Worm (Caenorhabditis elegans) whole organism, young adult: Measurements from ENCODE around the gene srxa-8.

Experiments used
- B0035.1 ChIP-seq: sonication (generic microtip); optimal IDR thresholded peaks from 2 replicates; lab custom pipeline; 2016; ENCODE audit warnings: missing genetic modification characterization, mild to moderate bottlenecking, missing compliant biosample characterization, missing genotype, missing genetic modification reagents
- C06A6.2 ChIP-seq: fragments of 200-800 bp; sonication (Bioruptor generic); conservative IDR thresholded peaks from 2 replicates; pipeline ENCODE4 v1.3.6; 2022; ENCODE audit warnings: missing genetic modification characterization, missing compliant biosample characterization
- D2030.7 ChIP-seq: fragments of 200-800 bp; sonication (Bioruptor generic); IDR thresholded peaks from 2 replicates; pipeline ENCODE4 v1.3.6; 2022; ENCODE audit warnings: missing genetic modification reagents, missing genetic modification characterization, missing compliant biosample characterization
- F23B12.7 ChIP-seq: sonication (generic microtip); optimal IDR thresholded peaks from 2 replicates; lab custom pipeline; 2017; ENCODE audit warnings: missing genetic modification characterization, mild to moderate bottlenecking, missing compliant biosample characterization, antibody characterized with exemption, moderate library complexity; ENCODE audit not compliant: insufficient read depth
- F37B4.10 ChIP-seq: fragments of 200-800 bp; sonication (Bioruptor generic); IDR thresholded peaks from 2 replicates; pipeline ENCODE4 v1.3.6; 2022; ENCODE audit warnings: missing genetic modification characterization, missing compliant biosample characterization
- F49E8.2 ChIP-seq: sonication (generic microtip); optimal IDR thresholded peaks from 3 replicates; lab custom pipeline; 2017; ENCODE audit warnings: missing genetic modification characterization, mild to moderate bottlenecking, missing compliant biosample characterization, antibody characterized with exemption, moderate library complexity; ENCODE audit not compliant: insufficient read depth
- F55B11.4 ChIP-seq: sonication (generic microtip); optimal IDR thresholded peaks from 2 replicates; lab custom pipeline; 2016; ENCODE audit warnings: missing compliant biosample characterization, missing genetic modification characterization, borderline replicate concordance; ENCODE audit not compliant: insufficient read depth
- F57C9.4 ChIP-seq: sonication (generic microtip); optimal IDR thresholded peaks from 2 replicates; lab custom pipeline; 2017; ENCODE audit warnings: mild to moderate bottlenecking, missing genetic modification characterization, missing compliant biosample characterization
- K11D2.4 ChIP-seq: fragments of 200-800 bp; sonication (Bioruptor generic); IDR thresholded peaks from 2 replicates; pipeline ENCODE4 v1.3.6; 2022; ENCODE audit warnings: missing genetic modification reagents, missing genetic modification characterization, missing compliant biosample characterization
- Y53G8AR.9 ChIP-seq: fragments of 200-800 bp; sonication (Bioruptor generic); conservative IDR thresholded peaks from 2 replicates; pipeline ENCODE4 v1.3.6; 2022; ENCODE audit warnings: missing genetic modification reagents, missing genetic modification characterization, missing compliant biosample characterization
- ama-1 ChIP-seq, 3 experiments: fragments of 150-350 bp in 1 of 3; sonication (generic microtip) in 2 of 3; optimal IDR thresholded peaks; 2 replicates each; lab custom pipeline; 2014 to 2018; ENCODE audit warnings: missing biosample characterization in 2 of 3, missing genetic modification characterization in 2 of 3, missing genetic modification reagents in 2 of 3
- atf-7 ChIP-seq: sonication (generic microtip); optimal IDR thresholded peaks from 2 replicates; lab custom pipeline; 2017; ENCODE audit warnings: mild to moderate bottlenecking, missing genetic modification characterization, missing compliant biosample characterization
- athp-1 ChIP-seq: sonication (generic microtip); optimal IDR thresholded peaks from 2 replicates; lab custom pipeline; 2017; ENCODE audit warnings: mild to moderate bottlenecking, missing genetic modification characterization, missing compliant biosample characterization
- attf-5 ChIP-seq: fragments of 200-800 bp; sonication (Bioruptor generic); optimal IDR thresholded peaks from 2 replicates; lab custom pipeline; 2018; ENCODE audit warnings: mild to moderate bottlenecking, missing genetic modification characterization, missing compliant biosample characterization
- attf-6 ChIP-seq: fragments of 200-800 bp; sonication (Bioruptor generic); IDR thresholded peaks from 2 replicates; pipeline ENCODE4 v1.3.6; 2022; ENCODE audit warnings: missing genetic modification reagents, missing genetic modification characterization, missing compliant biosample characterization
- bed-1 ChIP-seq: fragments of 200-800 bp; sonication (Bioruptor generic); IDR thresholded peaks from 2 replicates; pipeline ENCODE4 v1.3.6; 2022; ENCODE audit warnings: missing genetic modification reagents, missing genetic modification characterization, missing compliant biosample characterization
- bed-2 ChIP-seq: fragments of 200-800 bp; sonication (Bioruptor generic); IDR thresholded peaks from 2 replicates; pipeline ENCODE4 v1.3.6; 2022; ENCODE audit warnings: missing genetic modification reagents, missing genetic modification characterization, missing compliant biosample characterization
- ccch-3 ChIP-seq: fragments of 200-800 bp; sonication (Bioruptor generic); optimal IDR thresholded peaks from 2 replicates; lab custom pipeline; 2018; ENCODE audit warnings: mild to moderate bottlenecking, missing genetic modification characterization, missing compliant biosample characterization
- cebp-2 ChIP-seq: fragments of 200-800 bp; sonication (Bioruptor generic); IDR thresholded peaks from 2 replicates; pipeline ENCODE4 v1.3.6; 2022; ENCODE audit warnings: missing genetic modification characterization, missing compliant biosample characterization
- dpff-1 ChIP-seq: sonication (generic microtip); optimal IDR thresholded peaks from 2 replicates; lab custom pipeline; 2017; ENCODE audit warnings: mild to moderate bottlenecking, missing genetic modification characterization, missing compliant biosample characterization
- efl-1 ChIP-seq: fragments of 150-350 bp; optimal IDR thresholded peaks from 2 replicates; lab custom pipeline; 2014; ENCODE audit warnings: missing biosample characterization, missing genetic modification reagents, missing genetic modification characterization
- egl-44 ChIP-seq: fragments of 200-800 bp; sonication (Bioruptor generic); IDR thresholded peaks from 2 replicates; pipeline ENCODE4 v1.3.6; 2022; ENCODE audit warnings: missing genetic modification reagents, missing genetic modification characterization, missing compliant biosample characterization
- ets-4 ChIP-seq: fragments of 200-800 bp; sonication (Bioruptor generic); optimal IDR thresholded peaks from 2 replicates; lab custom pipeline; 2018; ENCODE audit warnings: mild to moderate bottlenecking, missing genetic modification characterization, missing compliant biosample characterization
- fkh-3 ChIP-seq: sonication (generic microtip); optimal IDR thresholded peaks from 2 replicates; lab custom pipeline; 2016; ENCODE audit warnings: mild to moderate bottlenecking, missing genetic modification characterization, missing compliant biosample characterization
- gei-17 ChIP-seq: fragments of 200-800 bp; sonication (Bioruptor generic); optimal IDR thresholded peaks from 2 replicates; lab custom pipeline; 2018; ENCODE audit warnings: mild to moderate bottlenecking, missing genetic modification characterization, missing compliant biosample characterization
- hlh-12 ChIP-seq: sonication (generic microtip); optimal IDR thresholded peaks from 2 replicates; lab custom pipeline; 2016; ENCODE audit warnings: missing genetic modification characterization, missing compliant biosample characterization
- hrde-1 ChIP-seq: sonication (generic microtip); optimal IDR thresholded peaks from 2 replicates; lab custom pipeline; 2016; ENCODE audit warnings: missing genetic modification characterization, mild to moderate bottlenecking, missing compliant biosample characterization, moderate library complexity, missing genotype, missing genetic modification reagents, borderline replicate concordance
- hsf-1 ChIP-seq: fragments of 200-800 bp; sonication (Bioruptor generic); IDR thresholded peaks from 2 replicates; pipeline ENCODE4 v1.3.6; 2022; ENCODE audit warnings: missing genetic modification reagents, missing genetic modification characterization, missing compliant biosample characterization
- lin-26 ChIP-seq: fragments of 200-800 bp; sonication (Bioruptor generic); IDR thresholded peaks from 2 replicates; pipeline ENCODE4 v1.3.6; 2022; ENCODE audit warnings: missing genetic modification reagents, missing genetic modification characterization, missing compliant biosample characterization
- lin-35 ChIP-seq, 3 experiments: fragments of 150-350 bp in 2 of 3; sonication (generic microtip) in 1 of 3; optimal IDR thresholded peaks; 2 replicates each; lab custom pipeline; 2014 to 2018; ENCODE audit warnings: missing biosample characterization in 3 of 3, missing genetic modification characterization in 3 of 3, missing genetic modification reagents in 3 of 3
- lin-40 ChIP-seq: sonication (generic microtip); optimal IDR thresholded peaks from 2 replicates; lab custom pipeline; 2016; ENCODE audit warnings: missing genetic modification characterization, mild to moderate bottlenecking, missing compliant biosample characterization, missing genotype, missing genetic modification reagents
- lsy-27 ChIP-seq: sonication (generic microtip); optimal IDR thresholded peaks from 2 replicates; lab custom pipeline; 2017; ENCODE audit warnings: missing genetic modification characterization, mild to moderate bottlenecking, missing compliant biosample characterization, antibody characterized with exemption, missing genotype, borderline replicate concordance; ENCODE audit not compliant: insufficient read depth
- madf-10 ChIP-seq: sonication (generic microtip); optimal IDR thresholded peaks from 2 replicates; lab custom pipeline; 2016; ENCODE audit warnings: mild to moderate bottlenecking, missing genetic modification characterization, missing compliant biosample characterization
- madf-6 ChIP-seq: fragments of 200-800 bp; sonication (Bioruptor generic); IDR thresholded peaks from 2 replicates; pipeline ENCODE4 v1.3.6; 2022; ENCODE audit warnings: missing genetic modification reagents, missing genetic modification characterization, missing compliant biosample characterization
- mel-28 ChIP-seq: sonication (generic microtip); optimal IDR thresholded peaks from 2 replicates; lab custom pipeline; 2016; ENCODE audit warnings: borderline replicate concordance, mild to moderate bottlenecking, missing genetic modification characterization, missing compliant biosample characterization
- nhr-179 ChIP-seq: sonication (generic microtip); optimal IDR thresholded peaks from 2 replicates; lab custom pipeline; 2016; ENCODE audit warnings: mild to moderate bottlenecking, missing genetic modification characterization, missing compliant biosample characterization
- nhr-80 ChIP-seq: sonication (generic microtip); optimal IDR thresholded peaks from 2 replicates; lab custom pipeline; 2016; ENCODE audit warnings: missing genetic modification characterization, missing compliant biosample characterization
- rcor-1 ChIP-seq: fragments of 200-800 bp; sonication (Bioruptor generic); IDR thresholded peaks from 2 replicates; pipeline ENCODE4 v1.3.6; 2022; ENCODE audit warnings: missing genetic modification reagents, missing genetic modification characterization, missing compliant biosample characterization
- rec-8 ChIP-seq, 2 experiments: sonication (generic microtip); optimal IDR thresholded peaks; 2 replicates each; lab custom pipeline; 2016; ENCODE audit warnings: mild to moderate bottlenecking in 2 of 2, missing genetic modification characterization in 2 of 2, missing genetic modification reagents in 2 of 2, missing genotype in 2 of 2, missing biosample characterization in 1 of 2, missing compliant biosample characterization in 1 of 2, moderate library complexity in 1 of 2
- repo-1 ChIP-seq: sonication (generic microtip); optimal IDR thresholded peaks from 2 replicates; lab custom pipeline; 2017; ENCODE audit warnings: mild to moderate bottlenecking, missing genetic modification characterization, missing compliant biosample characterization
- sea-2 ChIP-seq: fragments of 200-800 bp; sonication (Bioruptor generic); IDR thresholded peaks from 2 replicates; pipeline ENCODE4 v1.3.6; 2022; ENCODE audit warnings: missing genetic modification characterization, missing compliant biosample characterization
- tbx-9 ChIP-seq: sonication (generic microtip); optimal IDR thresholded peaks from 2 replicates; lab custom pipeline; 2016; ENCODE audit warnings: borderline replicate concordance, missing genetic modification characterization, inconsistent platforms, missing compliant biosample characterization
- tlf-1 ChIP-seq: fragments of 200-800 bp; sonication (Bioruptor generic); optimal IDR thresholded peaks from 2 replicates; lab custom pipeline; 2018; ENCODE audit warnings: mild to moderate bottlenecking, missing genetic modification characterization, missing compliant biosample characterization
- ztf-25 ChIP-seq: fragments of 200-800 bp; sonication (Bioruptor generic); IDR thresholded peaks from 2 replicates; pipeline ENCODE4 v1.3.6; 2022; ENCODE audit warnings: missing genetic modification reagents, missing genetic modification characterization, missing compliant biosample characterization
- ztf-26 ChIP-seq: sonication (generic microtip); optimal IDR thresholded peaks from 2 replicates; lab custom pipeline; 2017; ENCODE audit warnings: missing genetic modification characterization, missing compliant biosample characterization

Gene srxa-8

ce11 chrX:13322886-13323285 lies 14.2 kb upstream of the srxa-8 start, which contains the start of gene F46G10.2:
Gene F46G10.2 (plus strand): TSS chrX:13322963.
- no peak for TF ChIP-seq ets-4 (GFP tag; lab: Kevin White, UChicago)
- no peak for TF ChIP-seq Y53G8AR.9 (GFP tag; lab: Robert Waterston, UW)
- TF ChIP-seq bed-1 (GFP tag; lab: Robert Waterston, UW) = no peak
- TF ChIP-seq ztf-25 = no peak
- TF ChIP-seq hrde-1 (tag; lab: Kevin White, UChicago) = no peak
- TF ChIP-seq ama-1 (optimal IDR thresholded peaks at IDR 0.05; lab: Kevin White, UChicago) = no peak
- TF ChIP-seq ama-1 (GFP tag; optimal IDR thresholded peaks at IDR 0.05; lab: Kevin White, UChicago) = no peak
- no peak for TF ChIP-seq lin-35 (GFP tag; optimal IDR thresholded peaks at IDR 0.05; lab: Kevin White, UChicago)
- TF ChIP-seq fkh-3 (tag; lab: Kevin White, UChicago) = no peak
- TF ChIP-seq atf-7 (tag; lab: Kevin White, UChicago) = no peak
- TF ChIP-seq F49E8.2 (tag; lab: Kevin White, UChicago) = no peak
- no peak for TF ChIP-seq D2030.7 (GFP tag; lab: Robert Waterston, UW)
- no peak for TF ChIP-seq C06A6.2 (GFP tag; lab: Robert Waterston, UW)
- no peak for TF ChIP-seq sea-2 (GFP tag; lab: Robert Waterston, UW)
- TF ChIP-seq repo-1 (tag; lab: Kevin White, UChicago) = no peak
- TF ChIP-seq lsy-27 (tag; lab: Kevin White, UChicago) = no peak
- TF ChIP-seq K11D2.4 (GFP tag; lab: Robert Waterston, UW) = no peak
- no peak for TF ChIP-seq athp-1 (tag; lab: Kevin White, UChicago)
- TF ChIP-seq hlh-12 (tag; lab: Kevin White, UChicago) = no peak
- no peak for TF ChIP-seq ccch-3 (GFP tag; lab: Kevin White, UChicago)
- TF ChIP-seq tlf-1 (GFP tag; lab: Kevin White, UChicago) = no peak

ce11 chrX:13320575-13320974 lies 11.9 kb upstream of the srxa-8 start:
- TF ChIP-seq B0035.1 (no peak), rec-8 (tag; optimal IDR thresholded peaks at IDR 0.05; lab: Kevin White, UChicago) (no peak), atf-7 (tag; lab: Kevin White, UChicago) (no peak), cebp-2 (GFP tag; lab: Robert Waterston, UW) (no peak), F55B11.4 (tag; lab: Kevin White, UChicago) (no peak), tbx-9 (tag; lab: Kevin White, UChicago) (no peak), ama-1 (optimal IDR thresholded peaks at IDR 0.05; lab: Kevin White, UChicago) (no peak), ama-1 (GFP tag; optimal IDR thresholded peaks at IDR 0.05; lab: Kevin White, UChicago) (no peak), bed-2 (no peak), attf-6 (GFP tag; lab: Robert Waterston, UW) (no peak), lin-40 (tag; lab: Kevin White, UChicago) (peak; percentile 29), repo-1 (tag; lab: Kevin White, UChicago) (no peak), lin-35 (GFP tag; optimal IDR thresholded peaks at IDR 0.05; lab: Kevin White, UChicago) (no peak), egl-44 (GFP tag; lab: Robert Waterston, UW) (no peak), efl-1 (GFP tag; lab: Kevin White, UChicago) (no peak), F23B12.7 (peak; percentile 15), rcor-1 (no peak), hsf-1 (GFP tag; lab: Robert Waterston, UW) (no peak), F57C9.4 (tag; lab: Kevin White, UChicago) (no peak), nhr-179 (tag; lab: Kevin White, UChicago) (no peak), attf-5 (GFP tag; lab: Kevin White, UChicago) (no peak), hrde-1 (tag; lab: Kevin White, UChicago) (no peak), gei-17 (GFP tag; lab: Kevin White, UChicago) (no peak), mel-28 (tag; lab: Kevin White, UChicago) (no peak), nhr-80 (tag; lab: Kevin White, UChicago) (peak; percentile 70), madf-10 (no peak), ztf-26 (tag; lab: Kevin White, UChicago) (peak; percentile 16), lin-26 (GFP tag; lab: Robert Waterston, UW) (0 out of 2 replicates have a peak, but pooled peaks have one; percentile 20), madf-6 (GFP tag; lab: Robert Waterston, UW) (no peak), F37B4.10 (GFP tag; lab: Robert Waterston, UW) (no peak), dpff-1 (tag; lab: Kevin White, UChicago) (no peak)
